Fruit fly (Drosophila melanogaster): ENCODE measurements around the gene Strump.
A peak's percentile ranks its signal among the peaks of the same experiment; 100 is the strongest.

Strump gene

DNA sequence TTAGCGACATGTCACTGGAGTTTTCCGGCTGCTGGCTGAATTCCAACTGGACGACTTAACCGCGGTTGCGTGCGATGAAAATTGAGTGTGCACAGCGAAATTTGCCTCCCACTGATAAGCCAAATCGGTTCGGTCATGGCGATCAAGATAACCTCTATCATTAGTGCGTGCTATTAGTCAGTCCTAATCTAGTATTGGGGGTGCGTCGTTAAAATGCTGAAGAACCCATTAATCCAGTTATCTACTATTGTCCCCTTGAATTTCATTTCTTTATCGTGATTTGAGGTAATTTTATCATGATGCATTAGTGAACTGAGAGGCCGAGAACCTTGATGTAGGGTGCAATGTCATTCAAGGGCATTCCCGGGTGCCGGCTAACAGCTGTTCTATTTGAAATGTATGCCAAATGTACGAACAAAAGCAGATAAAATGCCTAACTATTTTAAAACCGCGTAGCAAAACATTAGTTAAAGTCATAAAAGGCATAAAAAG lies 6.7 kb downstream of the Strump start, which contains the start of gene Pgm1 (continued):
- TF ChIP-seq CG6254 (GFP tag; optimal IDR thresholded peaks at IDR 0.05): peak; percentile 45
- peak; percentile 79 for TF ChIP-seq Hey (tag; optimal IDR thresholded peaks at IDR 0.05)
- peak; percentile 44 for TF ChIP-seq CG4730 (GFP tag; IDR thresholded peaks at IDR 0.05)
- no peak for TF ChIP-seq sens-2 (GFP tag; IDR thresholded peaks at IDR 0.05)
- 0 out of 2 replicates have a peak, but pooled peaks have one; percentile 22 for TF ChIP-seq Dip2 (GFP tag; IDR thresholded peaks at IDR 0.05)
- TF ChIP-seq CG10979 (tag; optimal IDR thresholded peaks at IDR 0.05): peak; percentile 79
- TF ChIP-seq CG11504 (tag; optimal IDR thresholded peaks at IDR 0.05): peak; percentile 76
- TF ChIP-seq Asciz (GFP tag; optimal IDR thresholded peaks at IDR 0.05): no peak
- no peak for TF ChIP-seq pan (optimal IDR thresholded peaks at IDR 0.05)
- peak in 1 of 2 experiments; percentile 85 for TF ChIP-seq pan (GFP tag; optimal IDR thresholded peaks at IDR 0.05 in 1 of 2, IDR thresholded peaks at IDR 0.05 in 1 of 2)
- TF ChIP-seq sc (optimal IDR thresholded peaks at IDR 0.05): no peak
- peak; percentile 50 for TF ChIP-seq sc (GFP tag; optimal IDR thresholded peaks at IDR 0.05)
- TF ChIP-seq CG7963 (GFP tag; IDR thresholded peaks at IDR 0.05; ENCODE audit: partially characterized antibody): no peak
- no peak for TF ChIP-seq Trl (optimal IDR thresholded peaks at IDR 0.05)
- TF ChIP-seq Trl (GFP tag; optimal IDR thresholded peaks at IDR 0.05): peak; percentile 94
- peak; percentile 71 for TF ChIP-seq B-H2 (GFP tag; optimal IDR thresholded peaks at IDR 0.05)
- TF ChIP-seq amos (GFP tag; IDR thresholded peaks at IDR 0.05; ENCODE audit: partially characterized antibody): no peak; the same call in 1 of the 2 replicates
- TF ChIP-seq cas (GFP tag; IDR thresholded peaks at IDR 0.05): peak; percentile 49; the same call in 1 of the 2 replicates
- no peak for TF ChIP-seq kni (GFP tag; optimal IDR thresholded peaks at IDR 0.05)
- peak; percentile 74 for TF ChIP-seq gcm (GFP tag; optimal IDR thresholded peaks at IDR 0.05)
- TF ChIP-seq pnt (GFP tag; optimal IDR thresholded peaks at IDR 0.05): peak; percentile 83
- TF ChIP-seq shn (GFP tag; optimal IDR thresholded peaks at IDR 0.05): peak; percentile 96
- TF ChIP-seq CG10209 (GFP tag; optimal IDR thresholded peaks at IDR 0.05): peak; percentile 78
- TF ChIP-seq CG2889 (GFP tag; IDR thresholded peaks at IDR 0.05): peak; percentile 69; the same call in 2 of the 3 replicates
- peak; percentile 74 for TF ChIP-seq Atf3 (GFP tag; optimal IDR thresholded peaks at IDR 0.05)
- peak; percentile 75 for TF ChIP-seq CG15479 (GFP tag; optimal IDR thresholded peaks at IDR 0.05)
- TF ChIP-seq disco-r (GFP tag; optimal IDR thresholded peaks at IDR 0.05): peak; percentile 90
- TF ChIP-seq row (GFP tag; IDR thresholded peaks at IDR 0.05): peak; percentile 99
- TF ChIP-seq Tbp (GFP tag; optimal IDR thresholded peaks at IDR 0.05): no peak
- peak; percentile 91 for TF ChIP-seq HmgZ (tag; optimal IDR thresholded peaks at IDR 0.05)
- peak; percentile 87 for TF ChIP-seq CG12071 (GFP tag; optimal IDR thresholded peaks at IDR 0.05)
- TF ChIP-seq CG6654 (GFP tag; optimal IDR thresholded peaks at IDR 0.05): peak; percentile 50
- peak; percentile 81 for TF ChIP-seq ap (GFP tag; IDR thresholded peaks at IDR 0.05)
- TF ChIP-seq CG17328 (GFP tag; IDR thresholded peaks at IDR 0.05): peak; percentile 76
- peak; percentile 85; the same call in 1 of the 2 replicates for TF ChIP-seq lmd (GFP tag; IDR thresholded peaks at IDR 0.05)
- peak; percentile 89 to 90 for TF ChIP-seq dpn (GFP tag; optimal IDR thresholded peaks at IDR 0.05)
- peak; percentile 88 for TF ChIP-seq CG2678 (tag; optimal IDR thresholded peaks at IDR 0.05)
- TF ChIP-seq bbx (GFP tag; IDR thresholded peaks at IDR 0.05; ENCODE audit: partially characterized antibody): peak; percentile 9; the same call in 1 of the 2 replicates
- no peak for TF ChIP-seq ro (GFP tag; IDR thresholded peaks at IDR 0.05)
- peak; percentile 71 for TF ChIP-seq CG17361 (GFP tag; IDR thresholded peaks at IDR 0.05)
- TF ChIP-seq CG30431 (GFP tag; optimal IDR thresholded peaks at IDR 0.05): peak; percentile 60
- peak; percentile 84 for TF ChIP-seq Meics (GFP tag; optimal IDR thresholded peaks at IDR 0.05)
- TF ChIP-seq CG32772 (GFP tag; IDR thresholded peaks at IDR 0.05): peak; percentile 63
- peak; percentile 22 for TF ChIP-seq CG12104 (GFP tag; optimal IDR thresholded peaks at IDR 0.05)
- peak; percentile 85 for TF ChIP-seq Mes4 (GFP tag; optimal IDR thresholded peaks at IDR 0.05)
- TF ChIP-seq caup (GFP tag; optimal IDR thresholded peaks at IDR 0.05; ENCODE audit: severe bottlenecking): no peak
- no peak for TF ChIP-seq Hr39 (optimal IDR thresholded peaks at IDR 0.05)
- TF ChIP-seq CG7786 (GFP tag; optimal IDR thresholded peaks at IDR 0.05): peak; percentile 92
- TF ChIP-seq CG8924 (tag; optimal IDR thresholded peaks at IDR 0.05): peak; percentile 79
- peak; percentile 71 for TF ChIP-seq CoRest (tag; optimal IDR thresholded peaks at IDR 0.05)
- TF ChIP-seq Hand (GFP tag; optimal IDR thresholded peaks at IDR 0.05): peak; percentile 77
